Worm (Caenorhabditis elegans) whole organism, mixed stage, embryonic: ENCODE data around the gene F53C3.3.

Experiments used
- M03D4.4 ChIP-seq: sonication (generic microtip); optimal IDR thresholded peaks from 2 replicates; lab custom pipeline; 2017; ENCODE audit warnings: mild to moderate bottlenecking, missing genetic modification characterization, missing compliant biosample characterization
- bed-3 ChIP-seq: fragments of 200-800 bp; sonication (Bioruptor generic); optimal IDR thresholded peaks from 3 replicates; lab custom pipeline; 2018; ENCODE audit warnings: mild to moderate bottlenecking, missing genetic modification characterization, moderate library complexity, missing compliant biosample characterization
- blmp-1 ChIP-seq: fragments of 150-350 bp; optimal IDR thresholded peaks from 2 replicates; lab custom pipeline; 2014; ENCODE audit warnings: missing biosample characterization, missing genetic modification characterization
- ceh-39 ChIP-seq: fragments of 150-350 bp; optimal IDR thresholded peaks from 2 replicates; lab custom pipeline; 2014; ENCODE audit warnings: missing biosample characterization, missing genetic modification characterization
- ceh-43 ChIP-seq: fragments of 200-800 bp; sonication (Bioruptor generic); optimal IDR thresholded peaks from 2 replicates; lab custom pipeline; 2018; ENCODE audit warnings: mild to moderate bottlenecking, missing genetic modification characterization, moderate library complexity, missing compliant biosample characterization
- ceh-83 ChIP-seq: fragments of 200-800 bp; sonication (Bioruptor generic); optimal IDR thresholded peaks from 2 replicates; lab custom pipeline; 2018; ENCODE audit warnings: mild to moderate bottlenecking, missing genetic modification characterization, missing compliant biosample characterization
- ces-1 ChIP-seq: fragments of 150-350 bp; optimal IDR thresholded peaks from 2 replicates; lab custom pipeline; 2014; ENCODE audit warnings: missing biosample characterization, missing genetic modification reagents, missing genetic modification characterization
- cnd-1 ChIP-seq: fragments of 200-800 bp; sonication (Bioruptor generic); optimal IDR thresholded peaks from 2 replicates; lab custom pipeline; 2018; ENCODE audit warnings: mild to moderate bottlenecking, missing genetic modification characterization, missing compliant biosample characterization
- drap-1 ChIP-seq: fragments of 200-800 bp; sonication (Bioruptor generic); optimal IDR thresholded peaks from 3 replicates; lab custom pipeline; 2018; ENCODE audit warnings: mild to moderate bottlenecking, missing genetic modification characterization, missing compliant biosample characterization
- elt-1 ChIP-seq: sonication (generic microtip); optimal IDR thresholded peaks from 2 replicates; lab custom pipeline; 2017; ENCODE audit warnings: missing genetic modification characterization, mild to moderate bottlenecking, missing compliant biosample characterization, antibody characterized with exemption, moderate library complexity, borderline replicate concordance; ENCODE audit not compliant: insufficient read depth
- flh-1 ChIP-seq: fragments of 200-800 bp; sonication (Bioruptor generic); optimal IDR thresholded peaks from 2 replicates; lab custom pipeline; 2018; ENCODE audit warnings: mild to moderate bottlenecking, missing genetic modification characterization, moderate library complexity, missing compliant biosample characterization
- ham-2 ChIP-seq: fragments of 200-800 bp; sonication (Bioruptor generic); optimal IDR thresholded peaks from 2 replicates; lab custom pipeline; 2018; ENCODE audit warnings: mild to moderate bottlenecking, missing genetic modification characterization, missing compliant biosample characterization
- hlh-1 ChIP-seq: fragments of 150-350 bp; optimal IDR thresholded peaks from 2 replicates; lab custom pipeline; 2014; ENCODE audit warnings: missing biosample characterization, missing genetic modification reagents, missing genetic modification characterization
- lin-13 ChIP-seq: fragments of 150-350 bp; optimal IDR thresholded peaks from 2 replicates; lab custom pipeline; 2014; ENCODE audit warnings: missing biosample characterization, missing genetic modification characterization
- lin-32 ChIP-seq: fragments of 200-800 bp; sonication (Bioruptor generic); optimal IDR thresholded peaks from 2 replicates; lab custom pipeline; 2018; ENCODE audit warnings: mild to moderate bottlenecking, missing genetic modification characterization, missing compliant biosample characterization
- lsy-2 ChIP-seq: fragments of 150-350 bp; optimal IDR thresholded peaks from 2 replicates; lab custom pipeline; 2014; ENCODE audit warnings: missing biosample characterization, missing genetic modification characterization
- mab-5 ChIP-seq: fragments of 150-350 bp; optimal IDR thresholded peaks from 2 replicates; lab custom pipeline; 2014; ENCODE audit warnings: missing biosample characterization, missing genetic modification characterization
- mep-1 ChIP-seq: fragments of 150-350 bp; optimal IDR thresholded peaks from 2 replicates; lab custom pipeline; 2017; ENCODE audit warnings: missing biosample characterization, missing genetic modification reagents, missing genetic modification characterization, inconsistent platforms
- mls-2 ChIP-seq: sonication (generic microtip); optimal IDR thresholded peaks from 2 replicates; lab custom pipeline; 2016; ENCODE audit warnings: mild to moderate bottlenecking, missing genetic modification characterization, moderate library complexity, missing compliant biosample characterization
- nhr-12 ChIP-seq: fragments of 150-350 bp; optimal IDR thresholded peaks from 2 replicates; lab custom pipeline; 2014; ENCODE audit warnings: missing biosample characterization, missing genetic modification characterization
- nhr-2 ChIP-seq: fragments of 150-350 bp; optimal IDR thresholded peaks from 2 replicates; lab custom pipeline; 2014; ENCODE audit warnings: missing biosample characterization, missing genetic modification characterization
- nhr-237 ChIP-seq: fragments of 150-350 bp; optimal IDR thresholded peaks from 2 replicates; lab custom pipeline; 2014; ENCODE audit warnings: missing biosample characterization, missing genetic modification characterization
- nhr-28 ChIP-seq: fragments of 150-350 bp; optimal IDR thresholded peaks from 2 replicates; lab custom pipeline; 2014; ENCODE audit warnings: missing biosample characterization, missing genetic modification characterization
- nhr-76 ChIP-seq: sonication (generic microtip); optimal IDR thresholded peaks from 2 replicates; lab custom pipeline; 2017; ENCODE audit warnings: missing biosample characterization, missing genetic modification characterization
- pha-4 ChIP-seq: fragments of 150-350 bp; optimal IDR thresholded peaks from 2 replicates; lab custom pipeline; 2018; ENCODE audit warnings: missing biosample characterization, missing genetic modification reagents, missing genetic modification characterization
- sem-2 ChIP-seq: fragments of 200-800 bp; sonication (Bioruptor generic); optimal IDR thresholded peaks from 2 replicates; lab custom pipeline; 2018; ENCODE audit warnings: mild to moderate bottlenecking, missing genetic modification characterization, missing compliant biosample characterization
- snpc-4 ChIP-seq: fragments of 150-350 bp; optimal IDR thresholded peaks from 2 replicates; lab custom pipeline; 2014; ENCODE audit warnings: missing biosample characterization, missing genetic modification characterization
- sptf-1 ChIP-seq: sonication (generic microtip); optimal IDR thresholded peaks from 2 replicates; lab custom pipeline; 2017; ENCODE audit warnings: mild to moderate bottlenecking, missing genetic modification characterization, moderate library complexity, missing compliant biosample characterization
- tbx-8 ChIP-seq: fragments of 200-800 bp; sonication (Bioruptor generic); optimal IDR thresholded peaks from 2 replicates; lab custom pipeline; 2018; ENCODE audit warnings: mild to moderate bottlenecking, missing genetic modification characterization, moderate library complexity, missing compliant biosample characterization
- unc-120 ChIP-seq: sonication (generic microtip); optimal IDR thresholded peaks from 2 replicates; lab custom pipeline; 2017; ENCODE audit warnings: missing genetic modification characterization, missing compliant biosample characterization; ENCODE audit not compliant: poor library complexity, severe bottlenecking
- unc-39 ChIP-seq: fragments of 150-350 bp; optimal IDR thresholded peaks from 2 replicates; lab custom pipeline; 2014; ENCODE audit warnings: missing biosample characterization, missing genetic modification characterization
- unc-62 ChIP-seq: fragments of 150-350 bp; optimal IDR thresholded peaks from 2 replicates; lab custom pipeline; 2014; ENCODE audit warnings: missing biosample characterization, missing genetic modification reagents, missing genetic modification characterization
- zip-8 ChIP-seq: fragments of 150-350 bp; optimal IDR thresholded peaks from 2 replicates; lab custom pipeline; 2014; ENCODE audit warnings: missing biosample characterization, missing genetic modification characterization
- ztf-11 ChIP-seq: fragments of 150-350 bp; optimal IDR thresholded peaks from 2 replicates; lab custom pipeline; 2014; ENCODE audit warnings: missing biosample characterization, missing genetic modification characterization

Gene F53C3.3

DNA sequence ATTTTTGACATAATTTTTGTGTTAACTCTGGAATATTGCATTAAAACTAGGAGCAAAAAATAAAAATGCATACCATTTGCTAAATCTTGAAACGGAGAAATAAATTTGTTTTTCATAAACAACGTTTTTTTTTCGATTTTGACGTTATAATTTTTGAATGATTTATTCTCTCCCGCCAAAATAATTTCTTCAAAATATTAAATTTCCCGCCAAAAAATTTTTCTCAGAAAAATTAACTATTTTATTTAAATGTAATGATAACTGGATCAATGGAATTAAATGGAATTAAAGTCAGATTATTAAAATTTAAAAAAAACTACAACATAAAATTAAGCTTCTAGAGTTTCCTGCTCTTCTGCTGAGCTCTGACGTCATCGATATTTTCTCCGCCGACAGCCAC is 25.5 kb upstream of the F53C3.3 start, which contains the start of gene nep-3:
Gene nep-3 (minus strand): TSS at position 101 of the 400 bp plus-strand sequence.
- TF ChIP-seq sptf-1 (tag; lab: Kevin White, UChicago), result no peak
- TF ChIP-seq unc-39, result no peak
- no peak for TF ChIP-seq ces-1
- TF ChIP-seq mls-2 (tag; lab: Kevin White, UChicago), result no peak
- TF ChIP-seq blmp-1 (tag; lab: Kevin White, UChicago), result no peak
- TF ChIP-seq ceh-43, result no peak
- TF ChIP-seq snpc-4 (tag; lab: Kevin White, UChicago), result no peak
- no peak for TF ChIP-seq tbx-8 (GFP tag; lab: Kevin White, UChicago)
- no peak for TF ChIP-seq elt-1 (tag; lab: Kevin White, UChicago)
- TF ChIP-seq unc-120 (tag; lab: Kevin White, UChicago), result no peak
- TF ChIP-seq lsy-2, result no peak
- TF ChIP-seq drap-1 (GFP tag; lab: Kevin White, UChicago), result no peak
- TF ChIP-seq bed-3, result no peak
- TF ChIP-seq nhr-12, result no peak
- TF ChIP-seq pha-4 (tag; lab: Kevin White, UChicago), result no peak
- no peak for TF ChIP-seq zip-8 (tag; lab: Kevin White, UChicago)
- TF ChIP-seq nhr-28, result no peak

DNA sequence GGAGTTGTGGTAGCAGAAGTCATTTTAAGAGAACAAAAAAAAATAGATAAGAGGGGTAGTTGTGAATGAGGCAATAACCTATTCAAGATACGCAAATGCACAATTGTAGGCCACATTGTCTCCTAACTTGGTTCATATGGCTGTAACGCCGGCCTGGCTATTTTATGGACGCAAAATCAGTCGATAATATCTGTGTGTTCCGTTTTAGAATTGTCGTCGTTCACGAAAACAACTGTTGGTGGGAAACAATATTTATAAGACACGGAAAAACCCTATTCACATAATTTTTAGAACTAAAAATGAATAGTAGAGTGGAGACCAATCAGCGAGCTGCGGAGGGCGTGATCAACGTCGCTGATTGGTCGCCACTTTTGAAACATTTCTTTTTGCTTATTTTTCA is 24.8 kb upstream of the F53C3.3 start, which contains the start of gene sdz-7:
Gene sdz-7 (minus strand): TSS at position 101 of the 400 bp plus-strand sequence.
- TF ChIP-seq cnd-1 (no peak), blmp-1 (tag; lab: Kevin White, UChicago) (no peak), ceh-39 (tag; lab: Kevin White, UChicago) (no peak), bed-3 (no peak), mab-5 (tag; lab: Kevin White, UChicago) (no peak), ztf-11 (tag; lab: Kevin White, UChicago) (no peak), lin-13 (no peak), hlh-1 (tag; lab: Kevin White, UChicago) (no peak), sem-2 (GFP tag; lab: Kevin White, UChicago) (no peak), nhr-237 (tag; lab: Kevin White, UChicago) (no peak), pha-4 (tag; lab: Kevin White, UChicago) (no peak)

DNA sequence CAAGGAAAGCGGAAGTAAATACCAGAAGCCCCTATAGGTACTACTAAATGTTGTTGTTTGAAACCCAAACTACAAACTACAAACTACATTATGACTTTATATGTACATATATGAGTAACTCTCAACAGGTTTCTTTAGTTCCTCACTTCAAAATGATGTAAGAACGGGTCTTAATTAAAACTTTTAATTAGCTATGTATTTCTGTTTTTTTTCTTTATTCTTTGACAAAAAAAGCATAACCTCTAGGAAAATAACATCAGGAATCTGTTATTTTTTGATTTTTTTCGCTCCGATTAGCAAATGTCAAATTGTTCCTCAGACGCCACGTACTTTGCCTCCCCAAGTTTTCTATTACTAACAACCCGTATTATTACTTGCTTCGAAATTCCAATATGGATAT is 24.3 kb upstream of the F53C3.3 start, which contains the start of gene srh-250:
Gene srh-250 (plus strand): TSS at position 301 of the 400 bp plus-strand sequence.
- TF ChIP-seq cnd-1 (no peak), mep-1 (tag; lab: Kevin White, UChicago) (no peak), nhr-76 (tag; lab: Kevin White, UChicago) (no peak), nhr-237 (tag; lab: Kevin White, UChicago) (no peak)
- TF ChIP-seq, all 35 proteins: peak for 0

DNA sequence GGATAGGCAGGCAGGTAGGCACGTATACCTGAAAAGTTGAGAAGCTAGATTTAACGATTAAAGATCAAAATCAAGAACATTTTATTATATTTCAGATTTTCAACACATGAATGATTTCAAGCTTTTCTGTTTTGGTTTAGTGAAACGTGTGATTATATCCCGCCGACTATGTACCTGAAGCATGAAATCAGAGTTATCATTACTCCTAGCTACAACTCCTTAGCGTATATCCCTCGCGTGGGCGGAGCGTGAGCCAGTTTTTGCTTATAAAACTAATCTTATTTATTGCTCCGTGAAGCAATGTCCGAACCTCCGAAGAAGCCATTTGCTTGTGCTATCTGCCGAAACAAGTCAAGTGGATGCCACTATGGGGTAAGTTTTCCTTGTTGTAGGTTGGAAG is 22.7 kb upstream of the F53C3.3 start, which contains the start of gene nhr-166:
Gene nhr-166 (plus strand): TSS at position 301 of the 400 bp plus-strand sequence.
- TF ChIP-seq sem-2 (GFP tag; lab: Kevin White, UChicago) (no peak), hlh-1 (tag; lab: Kevin White, UChicago) (no peak), ceh-83 (no peak), mep-1 (tag; lab: Kevin White, UChicago) (no peak), unc-120 (tag; lab: Kevin White, UChicago) (no peak), sptf-1 (tag; lab: Kevin White, UChicago) (no peak), lin-32 (no peak), cnd-1 (no peak), M03D4.4 (tag; lab: Kevin White, UChicago) (no peak), flh-1 (GFP tag; lab: Kevin White, UChicago) (no peak), lsy-2 (no peak), ceh-39 (tag; lab: Kevin White, UChicago) (no peak)

DNA sequence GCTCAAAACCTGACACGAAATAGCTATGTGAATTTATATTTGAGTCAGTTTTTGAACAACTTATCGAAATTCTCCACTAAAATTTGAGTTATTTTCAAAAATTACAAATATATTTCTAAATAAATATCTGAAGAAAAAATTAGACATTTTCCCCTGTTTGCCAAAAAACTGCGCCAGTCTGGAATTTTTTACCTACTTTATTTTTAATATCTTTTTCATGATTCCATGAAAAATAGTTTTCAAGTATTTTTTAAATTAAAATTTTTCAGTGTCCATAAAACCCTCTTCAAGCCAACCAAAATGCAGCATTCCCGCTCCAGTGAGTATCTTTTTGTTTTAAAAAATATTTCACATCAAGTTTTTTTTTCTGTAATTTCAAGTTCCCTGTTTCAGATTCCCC is 11.5 kb upstream of the F53C3.3 start, which contains the start of gene F53C3.8:
Gene F53C3.8 (plus strand): TSS at position 301 of the 400 bp plus-strand sequence.
- TF ChIP-seq nhr-12 (no peak), ham-2 (GFP tag; lab: Kevin White, UChicago) (no peak), ceh-43 (no peak), drap-1 (GFP tag; lab: Kevin White, UChicago) (no peak), tbx-8 (GFP tag; lab: Kevin White, UChicago) (no peak), M03D4.4 (tag; lab: Kevin White, UChicago) (no peak), unc-120 (tag; lab: Kevin White, UChicago) (no peak), ceh-83 (no peak), nhr-28 (no peak), blmp-1 (tag; lab: Kevin White, UChicago) (no peak), sptf-1 (tag; lab: Kevin White, UChicago) (no peak), ztf-11 (tag; lab: Kevin White, UChicago) (no peak), zip-8 (tag; lab: Kevin White, UChicago) (no peak), snpc-4 (tag; lab: Kevin White, UChicago) (no peak), nhr-76 (tag; lab: Kevin White, UChicago) (no peak), pha-4 (tag; lab: Kevin White, UChicago) (no peak), unc-62 (GFP tag; lab: Kevin White, UChicago) (no peak), nhr-2 (tag; lab: Kevin White, UChicago) (no peak)
